Worm (Caenorhabditis elegans): ENCODE results near the gene M199.134.

Gene M199.134

DNA sequence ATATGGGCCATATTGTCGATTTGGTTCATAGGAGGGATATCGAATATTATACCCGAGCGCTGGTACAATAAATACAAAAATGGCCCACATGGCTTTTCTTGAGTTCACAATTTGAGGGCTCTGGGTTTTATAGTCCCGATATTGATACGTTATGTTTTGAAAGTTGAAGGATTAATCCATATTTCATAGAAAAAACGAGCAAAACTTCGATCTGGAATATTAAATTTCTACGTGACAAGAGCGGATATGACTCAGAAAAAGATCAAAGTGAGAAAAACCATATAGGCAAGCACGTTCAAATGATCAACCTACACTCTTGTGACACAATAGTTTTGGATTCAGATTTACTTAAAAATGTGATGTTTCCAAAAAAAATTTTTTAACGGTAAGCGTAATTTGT is 18.7 kb upstream of the M199.134 start, which contains the start of gene col-135:
TSS of gene col-135 (minus strand) at position 101 of the 400 bp plus-strand sequence.
- no peak for TF ChIP-seq eor-1 (tag; optimal IDR thresholded peaks at IDR 0.05)

DNA sequence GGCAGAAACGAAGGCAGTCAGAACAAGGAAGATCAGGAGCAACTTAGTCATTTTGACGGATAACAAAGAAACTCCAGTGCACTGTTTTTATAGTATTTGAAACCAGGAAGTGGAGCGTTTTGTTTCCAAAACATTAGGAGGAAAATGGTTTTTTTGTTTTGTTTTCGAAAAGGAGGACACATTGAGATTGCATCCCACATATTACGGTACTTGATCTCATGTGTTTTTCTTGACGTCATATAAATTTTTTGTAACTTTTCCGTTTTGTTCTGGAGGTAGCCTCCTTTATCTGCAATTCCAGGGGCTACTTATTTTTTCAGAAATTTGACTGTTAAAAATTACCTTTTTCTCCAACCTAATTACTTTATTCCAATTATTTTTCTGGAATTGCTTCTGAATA is 14.7 kb upstream of the M199.134 start, which contains the start of gene M199.9:
TSS of gene M199.9 (minus strand) at position 101 of the 400 bp plus-strand sequence.
- TF ChIP-seq nhr-237 (tag; optimal IDR thresholded peaks at IDR 0.05), result no peak
- TF ChIP-seq ceh-9 (tag; optimal IDR thresholded peaks at IDR 0.05), result no peak
- TF ChIP-seq lin-39 (tag; optimal IDR thresholded peaks at IDR 0.05), result no peak
- no peak for TF ChIP-seq eor-1 (tag; optimal IDR thresholded peaks at IDR 0.05)
- no peak for TF ChIP-seq jun-1 (tag; optimal IDR thresholded peaks at IDR 0.05)
- TF ChIP-seq ztf-11 (tag; optimal IDR thresholded peaks at IDR 0.05), result no peak
- TF ChIP-seq tbx-2 (tag; optimal IDR thresholded peaks at IDR 0.05), result no peak

DNA sequence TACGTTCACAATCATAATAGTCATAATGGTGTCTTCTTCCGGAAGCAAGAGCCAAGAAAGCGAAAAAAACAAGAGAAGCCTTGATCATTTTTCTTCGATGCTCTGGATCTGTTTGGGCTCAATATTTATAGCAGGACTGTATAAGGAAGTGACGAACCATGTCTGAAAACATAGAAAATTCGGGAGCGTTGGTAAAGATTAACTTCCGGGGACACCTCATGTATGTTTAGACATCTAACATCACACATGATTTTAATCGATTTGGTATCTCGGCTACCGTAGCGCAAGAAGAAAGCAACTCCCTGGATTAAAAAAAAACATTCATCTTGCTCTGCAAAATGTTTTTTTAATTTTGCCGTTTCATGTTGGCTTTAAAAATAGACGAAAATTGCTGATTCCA is 13.0 kb upstream of the M199.134 start, which contains the start of gene clec-190:
TSS of gene clec-190 (minus strand) at position 101 of the 400 bp plus-strand sequence.
- no peak for TF ChIP-seq nhr-25 (tag; optimal IDR thresholded peaks at IDR 0.05)
- no peak for TF ChIP-seq aly-2 (tag; optimal IDR thresholded peaks at IDR 0.05)
- no peak for TF ChIP-seq fkh-10 (GFP tag; optimal IDR thresholded peaks at IDR 0.05)
- TF ChIP-seq lsy-12 (tag; optimal IDR thresholded peaks at IDR 0.05), result no peak
- no peak for TF ChIP-seq nhr-12 (tag; optimal IDR thresholded peaks at IDR 0.05)
- TF ChIP-seq unc-62 (GFP tag; optimal IDR thresholded peaks at IDR 0.05), result no peak
- no peak for TF ChIP-seq ceh-82 (tag; optimal IDR thresholded peaks at IDR 0.05)

DNA sequence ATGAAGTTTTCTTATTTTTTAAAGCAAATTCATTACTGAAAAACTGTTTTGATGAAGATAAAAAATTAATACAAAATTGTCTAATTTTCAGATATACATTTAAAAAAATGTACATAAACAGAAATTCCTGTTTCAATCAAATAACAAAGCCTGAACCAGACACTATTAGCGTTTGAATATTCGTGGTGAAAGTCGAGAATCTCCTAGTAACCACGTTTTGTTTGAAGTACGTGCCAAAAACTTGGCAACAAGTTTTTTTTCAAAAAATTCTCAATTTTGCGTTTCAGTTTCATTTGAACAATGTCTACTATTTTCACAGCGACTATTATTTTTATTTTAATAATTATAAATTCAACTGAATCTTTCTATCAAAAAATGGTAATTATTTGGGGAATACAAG is 9.9 kb upstream of the M199.134 start, which contains the start of gene M199.7:
TSS of gene M199.7 (plus strand) at position 301 of the 400 bp plus-strand sequence.
- no peak for TF ChIP-seq fkh-10 (GFP tag; optimal IDR thresholded peaks at IDR 0.05)
- TF ChIP-seq skn-1 (tag; optimal IDR thresholded peaks at IDR 0.05), result no peak
- no peak for TF ChIP-seq ceh-28 (tag; optimal IDR thresholded peaks at IDR 0.05)
- TF ChIP-seq elt-1 (tag; optimal IDR thresholded peaks at IDR 0.05), result no peak
- no peak for TF ChIP-seq pqm-1 (tag; optimal IDR thresholded peaks at IDR 0.05)
- no peak for TF ChIP-seq nhr-76 (tag; optimal IDR thresholded peaks at IDR 0.05)
- TF ChIP-seq nhr-28 (tag; optimal IDR thresholded peaks at IDR 0.05), result no peak
- no peak for TF ChIP-seq nhr-237 (tag; optimal IDR thresholded peaks at IDR 0.05)
- no peak for TF ChIP-seq fkh-2 (tag; optimal IDR thresholded peaks at IDR 0.05)
- no peak for TF ChIP-seq snpc-4 (tag; optimal IDR thresholded peaks at IDR 0.05)
- no peak for TF ChIP-seq nhr-43 (tag; optimal IDR thresholded peaks at IDR 0.05; ENCODE audit: poor library complexity, severe bottlenecking)
- no peak for TF ChIP-seq R02D3.7 (tag; optimal IDR thresholded peaks at IDR 0.05)
- no peak for TF ChIP-seq mml-1 (tag; optimal IDR thresholded peaks at IDR 0.05)
- no peak for TF ChIP-seq elt-3 (tag; optimal IDR thresholded peaks at IDR 0.05)
- TF ChIP-seq unc-39 (tag; optimal IDR thresholded peaks at IDR 0.05), result no peak
- no peak for TF ChIP-seq daf-12 (tag; optimal IDR thresholded peaks at IDR 0.05)
- TF ChIP-seq tbx-2 (tag; optimal IDR thresholded peaks at IDR 0.05), result no peak
- TF ChIP-seq ceh-16 (tag; optimal IDR thresholded peaks at IDR 0.05), result no peak

DNA sequence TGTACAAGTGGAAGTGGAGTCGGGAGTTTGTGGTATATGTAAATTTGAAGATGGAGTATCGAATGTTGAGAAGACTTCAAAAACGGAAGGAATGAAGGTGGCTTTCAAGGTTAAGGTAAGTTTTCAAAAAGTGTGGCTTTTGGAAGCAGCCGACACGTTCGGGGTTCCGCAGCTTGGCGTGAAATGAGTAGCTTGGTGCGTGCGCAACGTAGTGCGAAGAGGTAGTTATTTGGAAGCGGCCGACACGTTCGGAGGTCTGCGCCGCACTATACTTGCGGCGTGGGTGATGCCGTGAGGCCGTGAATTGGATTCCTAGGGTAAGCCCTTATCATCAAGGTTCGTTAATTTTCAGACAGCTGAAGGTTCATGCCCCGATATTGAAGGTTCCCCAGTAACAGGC is 7.7 kb upstream of the M199.134 start, which contains the start of gene clec-189:
TSS of gene clec-189 (plus strand) at position 92 of the 400 bp plus-strand sequence.
- TF ChIP-seq nfya-1 (tag; optimal IDR thresholded peaks at IDR 0.05; ENCODE audit: insufficient read depth), result no peak
- no peak for TF ChIP-seq fos-1 (tag; optimal IDR thresholded peaks at IDR 0.05)
- TF ChIP-seq nhr-67 (tag; optimal IDR thresholded peaks at IDR 0.05), result no peak
- TF ChIP-seq nhr-76 (tag; optimal IDR thresholded peaks at IDR 0.05), result no peak
- TF ChIP-seq ztf-11 (tag; optimal IDR thresholded peaks at IDR 0.05), result no peak
- no peak for TF ChIP-seq elt-2 (tag; optimal IDR thresholded peaks at IDR 0.05)
- TF ChIP-seq ceh-9 (tag; optimal IDR thresholded peaks at IDR 0.05), result no peak
- TF ChIP-seq lin-15B (tag; optimal IDR thresholded peaks at IDR 0.05), result no peak
- no peak for TF ChIP-seq ceh-28 (tag; optimal IDR thresholded peaks at IDR 0.05)
- no peak for TF ChIP-seq ZK546.5 (tag; optimal IDR thresholded peaks at IDR 0.05)
- TF ChIP-seq egl-27 (tag; optimal IDR thresholded peaks at IDR 0.05), result no peak
- TF ChIP-seq ceh-16 (tag; optimal IDR thresholded peaks at IDR 0.05), result no peak
- TF ChIP-seq pha-4 (tag; optimal IDR thresholded peaks at IDR 0.05), result no peak
- no peak for TF ChIP-seq ama-1 (optimal IDR thresholded peaks at IDR 0.05)
- TF ChIP-seq eor-1 (tag; optimal IDR thresholded peaks at IDR 0.05), result no peak
- TF ChIP-seq snpc-4 (tag; optimal IDR thresholded peaks at IDR 0.05), result no peak
- TF ChIP-seq pqm-1 (tag; optimal IDR thresholded peaks at IDR 0.05), result no peak
